Fruit fly (Drosophila melanogaster): ENCODE measurements around the gene Tak1.

Tak1 gene

DNA sequence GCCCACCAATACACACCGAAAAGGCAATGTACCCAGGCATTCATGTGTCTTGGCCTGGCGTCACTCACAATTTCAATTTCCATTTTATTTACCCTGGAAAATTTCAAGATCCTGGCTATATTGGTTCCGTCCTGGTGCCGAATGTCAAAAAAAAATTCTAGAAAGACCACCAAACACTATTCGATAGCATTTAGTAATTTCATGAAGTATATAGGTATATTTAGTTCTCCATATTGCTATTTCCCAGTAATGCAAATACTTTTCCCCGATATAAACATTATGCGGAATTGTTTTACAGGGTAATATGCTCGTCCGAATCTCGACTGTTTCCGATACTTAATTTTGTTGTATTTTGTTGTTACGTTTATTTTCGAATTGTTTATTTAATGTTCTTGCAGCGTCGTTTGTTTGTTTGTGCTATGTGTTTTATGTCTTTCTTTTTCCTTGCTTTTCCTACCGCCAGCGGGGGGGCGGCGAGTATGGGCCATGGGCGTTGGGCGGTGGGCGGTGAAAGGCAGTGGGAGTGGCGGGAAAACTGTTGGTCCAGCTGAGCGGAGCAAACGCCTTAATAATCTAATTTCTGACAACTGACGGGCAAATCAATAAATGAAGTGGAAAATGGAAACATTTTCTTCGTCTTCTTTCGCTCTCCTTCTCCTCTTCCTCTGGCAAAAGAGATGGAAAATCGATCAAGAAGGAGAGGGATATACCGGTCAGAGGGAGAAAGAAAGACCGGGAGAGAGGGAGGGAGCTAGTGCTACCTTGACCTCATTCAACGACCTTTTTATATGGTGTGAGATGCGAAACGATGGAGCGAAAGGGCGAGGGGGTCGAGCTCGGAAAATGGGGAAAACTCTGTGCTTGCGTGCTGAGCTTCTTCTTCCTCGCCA lies 28.7 kb downstream of the Tak1 start (continued):
- TF ChIP-seq fkh (GFP tag; optimal IDR thresholded peaks at IDR 0.05) (peak; percentile 49), Smox (GFP tag; optimal IDR thresholded peaks at IDR 0.05) (peak; percentile 57), CG9139 (GFP tag; optimal IDR thresholded peaks at IDR 0.05) (no peak), CG8119 (GFP tag; IDR thresholded peaks at IDR 0.05) (peak; percentile 59), CG16779 (tag; optimal IDR thresholded peaks at IDR 0.05) (no peak), Hr39 (GFP tag; optimal IDR thresholded peaks at IDR 0.05) (peak; percentile 73), svp (GFP tag) (peak; percentile 81), CG11762 (GFP tag; optimal IDR thresholded peaks at IDR 0.05; ENCODE audit: insufficient read depth) (peak; percentile 24), CG15336 (GFP tag; IDR thresholded peaks at IDR 0.05) (peak; percentile 80), dac (GFP tag; optimal IDR thresholded peaks at IDR 0.05) (peak; percentile 32)

DNA sequence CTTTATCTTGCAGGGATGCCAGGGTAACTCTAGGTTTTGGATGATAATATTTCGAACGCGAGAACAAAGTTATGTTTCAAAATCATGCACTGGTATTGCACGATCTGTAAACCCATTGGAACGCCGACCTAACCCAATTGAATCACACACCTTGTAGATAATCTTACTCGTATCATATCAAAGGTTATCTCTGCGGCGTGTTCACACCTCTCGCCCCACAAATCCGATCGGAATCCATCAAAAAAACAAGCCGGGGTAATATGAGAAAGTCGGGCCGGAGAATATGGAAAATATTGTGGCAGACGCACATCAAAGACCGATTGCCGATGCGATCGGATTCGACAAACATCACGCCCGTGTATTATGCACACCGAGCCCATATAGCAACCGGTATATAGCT lies 29.6 kb downstream of the Tak1 start:
- TF ChIP-seq CG6792 (GFP tag; optimal IDR thresholded peaks at IDR 0.05) (no peak), CG6854 (GFP tag; optimal IDR thresholded peaks at IDR 0.05) (no peak), vri (GFP tag; optimal IDR thresholded peaks at IDR 0.05) (peak; percentile 5), svp (GFP tag) (peak; percentile 96), Eip78C (GFP tag) (peak; percentile 7), CG8119 (GFP tag; IDR thresholded peaks at IDR 0.05) (no peak)

DNA sequence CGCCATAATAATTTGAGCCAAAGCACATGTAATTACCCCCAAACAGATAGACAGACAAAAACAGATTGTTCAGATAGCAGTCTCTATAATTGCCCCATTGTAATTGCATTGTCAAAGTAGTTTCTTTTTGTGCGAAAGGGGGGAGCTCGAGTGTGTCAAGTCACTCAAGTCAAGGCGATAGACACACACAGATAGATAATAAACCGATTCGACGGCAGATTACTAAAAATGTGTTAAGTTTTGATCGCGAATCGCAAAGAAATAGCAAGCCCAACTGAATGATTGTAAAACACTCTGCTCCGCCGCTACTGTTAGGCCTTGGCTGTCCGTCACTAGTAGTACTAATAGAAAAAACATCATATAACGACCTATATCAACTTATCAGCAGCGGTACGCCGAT lies 32.1 kb downstream of the Tak1 start:
- no peak for TF ChIP-seq CG4318 (GFP tag; optimal IDR thresholded peaks at IDR 0.05)
- TF ChIP-seq topi (GFP tag; optimal IDR thresholded peaks at IDR 0.05) = no peak
- no peak for TF ChIP-seq pdm3 (GFP tag; optimal IDR thresholded peaks at IDR 0.05)
- TF ChIP-seq CG11902 (GFP tag; optimal IDR thresholded peaks at IDR 0.05) = no peak
- no peak for TF ChIP-seq CG11762 (GFP tag; optimal IDR thresholded peaks at IDR 0.05; ENCODE audit: insufficient read depth)
- TF ChIP-seq Hr4 (GFP tag; optimal IDR thresholded peaks at IDR 0.05) = no peak
- no peak for TF ChIP-seq Ets96B (tag; optimal IDR thresholded peaks at IDR 0.05)
- TF ChIP-seq cyc (GFP tag; optimal IDR thresholded peaks at IDR 0.05) = no peak
- TF ChIP-seq OdsH (GFP tag; optimal IDR thresholded peaks at IDR 0.05) = no peak
- TF ChIP-seq Sox15 (GFP tag; optimal IDR thresholded peaks at IDR 0.05) = no peak
- no peak for TF ChIP-seq CG10631 (GFP tag; optimal IDR thresholded peaks at IDR 0.05)
- no peak for TF ChIP-seq CG3032 (tag; optimal IDR thresholded peaks at IDR 0.05)
- no peak for TF ChIP-seq spab (GFP tag; optimal IDR thresholded peaks at IDR 0.05)
- no peak for TF ChIP-seq CG8319 (GFP tag; optimal IDR thresholded peaks at IDR 0.05)
- TF ChIP-seq Hr38 (GFP tag; optimal IDR thresholded peaks at IDR 0.05) = no peak
- no peak for TF ChIP-seq fd59A (GFP tag; optimal IDR thresholded peaks at IDR 0.05)
- no peak for TF ChIP-seq CG6808 (GFP tag; optimal IDR thresholded peaks at IDR 0.05)
- TF ChIP-seq dac (GFP tag; optimal IDR thresholded peaks at IDR 0.05) = no peak
- no peak for TF ChIP-seq Gug (GFP tag; IDR thresholded peaks at IDR 0.05)

DNA sequence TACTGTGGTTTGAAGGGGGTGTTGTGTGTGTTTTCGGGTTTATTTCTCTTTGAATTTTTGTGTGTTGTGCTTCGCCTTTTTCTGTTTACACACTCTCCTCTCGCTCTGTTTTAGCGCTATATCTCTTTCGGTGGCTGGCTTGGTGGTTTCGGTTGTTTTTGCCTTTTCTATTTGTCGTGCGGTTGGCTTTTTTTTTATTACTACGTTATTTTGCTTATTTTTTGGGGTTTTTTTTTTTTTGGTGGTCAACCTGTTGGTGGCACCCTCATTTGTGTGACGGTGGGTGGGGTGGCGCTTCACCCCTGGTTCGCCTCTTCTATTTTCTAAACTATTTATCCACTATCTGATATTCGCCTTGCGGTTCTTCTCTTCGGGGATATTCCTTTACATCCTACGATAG lies 33.8 kb downstream of the Tak1 start:
- no peak for TF ChIP-seq Hr39 (GFP tag; optimal IDR thresholded peaks at IDR 0.05)
- no peak for TF ChIP-seq CG6792 (GFP tag; optimal IDR thresholded peaks at IDR 0.05)
- no peak for TF ChIP-seq svp (GFP tag)
- TF ChIP-seq Blimp-1 (GFP tag; optimal IDR thresholded peaks at IDR 0.05) = no peak
- TF ChIP-seq CG7368 (GFP tag; optimal IDR thresholded peaks at IDR 0.05) = no peak
- TF ChIP-seq CG15336 (GFP tag; IDR thresholded peaks at IDR 0.05) = peak; percentile 65
- TF ChIP-seq Sox15 (GFP tag; optimal IDR thresholded peaks at IDR 0.05) = no peak
- TF ChIP-seq CG6276 (GFP tag; optimal IDR thresholded peaks at IDR 0.05) = peak; percentile 65
- no peak for TF ChIP-seq pdm3 (GFP tag; optimal IDR thresholded peaks at IDR 0.05)
- TF ChIP-seq CG8119 (GFP tag; IDR thresholded peaks at IDR 0.05) = peak; percentile 79
- no peak for TF ChIP-seq Smox (GFP tag; optimal IDR thresholded peaks at IDR 0.05)
- TF ChIP-seq Lpt (GFP tag; optimal IDR thresholded peaks at IDR 0.05) = no peak
- TF ChIP-seq eg (GFP tag; IDR thresholded peaks at IDR 0.05) = peak; percentile 79
- peak; percentile 18 for TF ChIP-seq Hr4 (GFP tag; optimal IDR thresholded peaks at IDR 0.05)
- TF ChIP-seq Eip78C (GFP tag) = peak; percentile 55
- peak; percentile 54; the same call in 2 of the 3 replicates for TF ChIP-seq CG6163 (GFP tag; IDR thresholded peaks at IDR 0.05)
